Fruit fly (Drosophila melanogaster) Kc167 (cell line): Measurements from ENCODE around the gene CG7215.

Source experiments
- Sin3A ChIP-seq: fragments of >200 bp; optimal IDR thresholded peaks from 2 replicates; lab custom pipeline; 2018; ENCODE audit warnings: missing external identifiers
- insv ChIP-seq: fragments of >200 bp; optimal IDR thresholded peaks from 3 replicates; lab custom pipeline; 2018; ENCODE audit warnings: missing external identifiers
- psq ChIP-seq: fragments of >200 bp; optimal IDR thresholded peaks from 2 replicates; lab custom pipeline; 2017; ENCODE audit warnings: missing external identifiers

DNA sequence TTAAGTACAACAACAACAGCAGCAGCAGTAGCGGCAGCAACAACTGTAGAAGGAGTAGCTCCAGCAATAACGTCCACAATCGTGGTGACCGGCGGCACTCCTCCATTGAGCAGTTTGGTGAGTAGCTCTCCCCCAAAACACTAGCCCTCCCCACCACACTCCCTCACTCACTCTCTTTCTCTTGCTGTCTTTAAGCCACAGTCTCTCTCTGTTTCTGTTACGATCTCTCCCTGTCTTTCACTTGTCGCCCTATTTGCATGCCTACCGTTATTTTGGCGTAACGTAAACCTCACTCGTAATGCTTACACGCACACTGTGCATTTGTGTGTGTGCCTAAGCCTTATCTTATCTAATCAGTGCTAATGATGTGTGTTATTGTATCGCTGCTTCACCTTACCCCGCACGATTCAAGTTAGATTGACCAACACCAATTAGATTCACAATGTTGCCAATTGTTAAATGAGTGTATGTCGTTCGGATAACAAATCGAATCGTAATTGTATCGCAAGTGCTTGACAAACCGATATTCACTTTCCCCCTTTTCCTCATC lies 3.0 kb upstream of the CG7215 start:
- TF ChIP-seq psq = no peak
- no peak for TF ChIP-seq insv (lab: Kevin White, UChicago)
- no peak for TF ChIP-seq Sin3A (lab: Kevin White, UChicago)
